Fruit fly (Drosophila melanogaster): ENCODE results near the gene GstD10.

DNA sequence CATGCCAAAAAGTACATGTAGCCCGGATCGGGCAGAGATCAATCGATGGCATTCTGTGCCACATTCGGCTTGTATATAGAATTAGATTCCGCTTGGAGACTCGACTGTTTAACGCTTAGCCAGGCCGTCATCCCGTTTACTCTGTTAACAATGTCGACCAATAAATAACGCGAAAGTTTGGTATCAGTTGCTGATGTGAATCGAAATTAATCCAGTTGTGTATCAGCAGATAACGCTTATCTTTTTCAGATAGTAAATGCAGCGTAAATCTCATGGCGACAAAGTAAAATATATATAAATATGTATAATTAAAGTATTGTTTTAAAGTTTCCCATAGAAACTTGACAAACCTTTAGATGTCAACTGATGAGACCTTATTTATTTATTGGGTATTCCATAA lies 45.9 kb upstream of the GstD10 start:
- no peak for TF ChIP-seq usp (GFP tag; optimal IDR thresholded peaks at IDR 0.05)
- no peak for TF ChIP-seq br (GFP tag; optimal IDR thresholded peaks at IDR 0.05)
